Worm (Caenorhabditis elegans): ENCODE measurements around the gene atg-10.

atg-10 gene

DNA sequence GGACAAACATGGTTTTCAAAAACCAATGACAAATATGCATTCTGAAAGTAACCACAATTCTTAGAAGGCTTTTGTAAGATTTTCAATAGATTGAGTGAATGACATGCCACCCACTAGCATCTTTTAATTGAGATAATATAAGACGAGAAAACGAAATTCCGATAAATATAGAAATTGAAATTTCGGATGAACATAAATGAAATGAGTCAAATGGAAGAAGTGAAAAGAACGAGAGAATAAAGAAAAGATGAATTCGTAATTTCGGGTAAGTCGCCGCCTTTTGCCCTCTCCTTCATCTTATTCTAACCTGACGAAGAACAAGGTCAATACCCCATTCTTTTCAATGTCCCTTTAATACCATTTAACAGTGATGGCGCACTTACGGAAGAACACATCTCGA, 16.6 kb upstream of the atg-10 start:
- no peak for TF ChIP-seq ztf-11 (tag; optimal IDR thresholded peaks at IDR 0.05)
- TF ChIP-seq lin-14 (GFP tag; optimal IDR thresholded peaks at IDR 0.05): peak; percentile 13
- no peak for TF ChIP-seq ets-5 (GFP tag; IDR thresholded peaks at IDR 0.05)
- no peak for TF ChIP-seq ceh-63 (GFP tag; optimal IDR thresholded peaks at IDR 0.05)
- TF ChIP-seq nhr-12 (tag; optimal IDR thresholded peaks at IDR 0.05): no peak
- no peak for TF ChIP-seq aha-1 (tag; optimal IDR thresholded peaks at IDR 0.05)
- TF ChIP-seq hlh-4 (tag; optimal IDR thresholded peaks at IDR 0.05): no peak
- peak; percentile 83 for TF ChIP-seq blmp-1 (tag; optimal IDR thresholded peaks at IDR 0.05)

DNA sequence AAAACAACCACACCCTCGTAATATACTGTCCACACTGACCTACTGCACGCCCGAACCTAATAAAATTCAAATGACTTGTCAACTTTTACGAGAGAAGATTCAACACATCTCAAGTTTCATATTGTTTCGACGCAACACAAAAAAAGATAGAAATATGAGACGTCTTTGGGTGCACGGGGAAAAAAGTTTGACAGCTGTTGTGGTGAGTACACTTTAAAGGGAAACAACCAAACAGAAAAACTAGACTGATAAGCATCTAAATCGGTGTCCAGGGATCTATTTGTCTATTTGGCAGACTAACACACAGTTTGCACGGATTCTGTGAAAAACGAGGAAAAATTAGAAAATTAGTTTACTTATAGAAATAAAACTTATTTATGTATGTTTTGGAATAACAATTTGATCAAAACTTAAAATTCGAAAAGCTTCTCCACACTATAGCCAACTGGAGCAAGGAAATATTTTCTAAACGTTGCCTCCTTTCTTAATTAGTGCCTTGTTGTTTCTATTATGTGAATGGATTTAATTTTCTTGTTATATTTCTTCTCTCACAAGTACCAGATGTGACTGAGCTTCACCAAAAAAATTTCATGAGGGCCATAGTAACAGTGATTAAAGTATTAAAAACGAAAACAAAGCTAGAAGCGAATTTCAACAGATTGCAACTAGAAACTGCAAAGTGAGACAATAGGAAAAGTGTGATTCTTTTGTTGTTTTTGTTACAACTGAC, 15.1 kb upstream of the atg-10 start:
- TF ChIP-seq mab-9 (GFP tag; IDR thresholded peaks at IDR 0.05) (no peak), nhr-71 (tag; optimal IDR thresholded peaks at IDR 0.05) (peak; percentile 18), blmp-1 (tag; optimal IDR thresholded peaks at IDR 0.05) (peak; percentile 37), ets-5 (GFP tag; IDR thresholded peaks at IDR 0.05) (no peak), egl-27 (tag; optimal IDR thresholded peaks at IDR 0.05) (no peak), fkh-4 (tag; optimal IDR thresholded peaks at IDR 0.05; ENCODE audit: borderline replicate concordance) (peak; percentile 76), unc-98 (GFP tag; IDR thresholded peaks at IDR 0.05) (no peak), efl-1 (optimal IDR thresholded peaks at IDR 0.05) (no peak), efl-1 (GFP tag; optimal IDR thresholded peaks at IDR 0.05 in 1 of 2) (peak in 1 of 2 experiments; percentile 67), dsc-1 (tag; optimal IDR thresholded peaks at IDR 0.05) (peak; percentile 90), jun-1 (tag; optimal IDR thresholded peaks at IDR 0.05) (no peak), nhr-12 (tag; optimal IDR thresholded peaks at IDR 0.05) (no peak), irx-1 (tag; optimal IDR thresholded peaks at IDR 0.05) (no peak), mep-1 (tag; optimal IDR thresholded peaks at IDR 0.05) (no peak), lin-14 (GFP tag; optimal IDR thresholded peaks at IDR 0.05) (peak; percentile 58), lsy-2 (tag; optimal IDR thresholded peaks at IDR 0.05) (peak in 1 of 2 experiments; percentile 20), ceh-8 (GFP tag; optimal IDR thresholded peaks at IDR 0.05) (no peak), C34B4.2 (tag; optimal IDR thresholded peaks at IDR 0.05) (no peak)

ce11 chrII:8646437-8646836, 12.5 kb upstream of the atg-10 start:
- TF ChIP-seq sup-37 (GFP tag; optimal IDR thresholded peaks at IDR 0.05): no peak
- no peak for TF ChIP-seq mdl-1 (tag; optimal IDR thresholded peaks at IDR 0.05)
- TF ChIP-seq nhr-19 (GFP tag; conservative IDR thresholded peaks at IDR 0.05): no peak
- no peak for TF ChIP-seq zag-1 (tag; optimal IDR thresholded peaks at IDR 0.05)
- TF ChIP-seq lsy-2 (tag; optimal IDR thresholded peaks at IDR 0.05): no peak
- no peak for TF ChIP-seq unc-130 (tag; optimal IDR thresholded peaks at IDR 0.05)
- TF ChIP-seq ztf-4 (tag; optimal IDR thresholded peaks at IDR 0.05): no peak
- TF ChIP-seq nhr-90 (tag; optimal IDR thresholded peaks at IDR 0.05; ENCODE audit: poor library complexity): no peak
- no peak for TF ChIP-seq aha-1 (tag; optimal IDR thresholded peaks at IDR 0.05)
- no peak for TF ChIP-seq C16A3.4 (tag; optimal IDR thresholded peaks at IDR 0.05)
- TF ChIP-seq isw-1 (GFP tag; IDR thresholded peaks at IDR 0.05): no peak
- no peak for TF ChIP-seq elt-2 (tag; optimal IDR thresholded peaks at IDR 0.05)
- no peak for TF ChIP-seq lin-35 (GFP tag; optimal IDR thresholded peaks at IDR 0.05)
- TF ChIP-seq zip-4 (GFP tag; optimal IDR thresholded peaks at IDR 0.05): no peak
- TF ChIP-seq fkh-8 (tag; optimal IDR thresholded peaks at IDR 0.05): no peak
- TF ChIP-seq mep-1 (tag; optimal IDR thresholded peaks at IDR 0.05): no peak
- TF ChIP-seq snpc-4 (tag; optimal IDR thresholded peaks at IDR 0.05): no peak
- TF ChIP-seq ets-5 (GFP tag; IDR thresholded peaks at IDR 0.05): no peak
- no peak for TF ChIP-seq nhr-12 (tag; optimal IDR thresholded peaks at IDR 0.05)
- TF ChIP-seq sptf-1 (tag; optimal IDR thresholded peaks at IDR 0.05): no peak

ce11 chrII:8648843-8649242, 10.1 kb upstream of the atg-10 start:
- TF ChIP-seq ceh-82 (tag; optimal IDR thresholded peaks at IDR 0.05): no peak
- TF ChIP-seq Y116A8C.19 (tag; optimal IDR thresholded peaks at IDR 0.05; ENCODE audit: borderline replicate concordance): no peak
- no peak for TF ChIP-seq aha-1 (tag; optimal IDR thresholded peaks at IDR 0.05)
- no peak for TF ChIP-seq snu-23 (GFP tag; optimal IDR thresholded peaks at IDR 0.05)
- no peak for TF ChIP-seq ceh-8 (GFP tag; optimal IDR thresholded peaks at IDR 0.05)
- TF ChIP-seq hlh-17 (GFP tag; optimal IDR thresholded peaks at IDR 0.05; ENCODE audit: borderline replicate concordance): no peak
- TF ChIP-seq nhr-90 (tag; optimal IDR thresholded peaks at IDR 0.05; ENCODE audit: poor library complexity): no peak
- no peak for TF ChIP-seq hlh-4 (tag; optimal IDR thresholded peaks at IDR 0.05)
- TF ChIP-seq vab-15 (tag; optimal IDR thresholded peaks at IDR 0.05): no peak
- TF ChIP-seq nhr-71 (tag; optimal IDR thresholded peaks at IDR 0.05): no peak
- TF ChIP-seq lin-15B (tag; optimal IDR thresholded peaks at IDR 0.05): no peak
- TF ChIP-seq unc-98 (GFP tag; IDR thresholded peaks at IDR 0.05): no peak
- no peak for TF ChIP-seq lsy-2 (tag; optimal IDR thresholded peaks at IDR 0.05)
- no peak for TF ChIP-seq egl-13 (tag; optimal IDR thresholded peaks at IDR 0.05)
- no peak for TF ChIP-seq grh-1 (GFP tag; IDR thresholded peaks at IDR 0.05)

Data from whole organism, L1 larva.